Fruit fly (Drosophila melanogaster): ENCODE results near the gene CG11755.

Gene CG11755

dm6 chr3R:8650741-8651140, 26.0 kb upstream of the CG11755 start, which contains the start of the genes Mkk4 and SLIRP2 (continued):
- TF ChIP-seq Ravus (GFP tag; IDR thresholded peaks at IDR 0.05) (peak; percentile 97), usp (GFP tag; optimal IDR thresholded peaks at IDR 0.05) (no peak), fd64A (GFP tag; optimal IDR thresholded peaks at IDR 0.05) (peak; percentile 92), z (GFP tag; IDR thresholded peaks at IDR 0.05) (peak; percentile 78; the same call in 2 of the 3 replicates), CG6813 (GFP tag; optimal IDR thresholded peaks at IDR 0.05) (peak; percentile 98), Vsx1 (GFP tag; optimal IDR thresholded peaks at IDR 0.05) (peak; percentile 95), zfh1 (GFP tag; IDR thresholded peaks at IDR 0.05) (peak; percentile 99), wdn (GFP tag; IDR thresholded peaks at IDR 0.05) (peak; percentile 98), Optix (GFP tag; IDR thresholded peaks at IDR 0.05) (peak; percentile 99), Elba2 (GFP tag; optimal IDR thresholded peaks at IDR 0.05) (peak; percentile 95), Atf3 (GFP tag; optimal IDR thresholded peaks at IDR 0.05) (peak; percentile 99), Dp (GFP tag; optimal IDR thresholded peaks at IDR 0.05) (peak; percentile 48), abd-A (tag; optimal IDR thresholded peaks at IDR 0.05) (no peak), CG17612 (GFP tag; IDR thresholded peaks at IDR 0.05) (peak; percentile 98), insv (GFP tag; optimal IDR thresholded peaks at IDR 0.05) (peak; percentile 29 to 81), kay (GFP tag; optimal IDR thresholded peaks at IDR 0.05) (peak; percentile 98), wek (GFP tag; optimal IDR thresholded peaks at IDR 0.05) (peak; percentile 91), CG11504 (tag; optimal IDR thresholded peaks at IDR 0.05) (peak; percentile 98), Scr (GFP tag; IDR thresholded peaks at IDR 0.05; ENCODE audit: partially characterized antibody) (peak; percentile 87), Myb (GFP tag; optimal IDR thresholded peaks at IDR 0.05) (peak; percentile 93), CG6175 (GFP tag; IDR thresholded peaks at IDR 0.05) (peak; percentile 98), crc (GFP tag; optimal IDR thresholded peaks at IDR 0.05) (peak; percentile 95), bsh (GFP tag; optimal IDR thresholded peaks at IDR 0.05) (peak; percentile 95 to 99), CG42726 (GFP tag; IDR thresholded peaks at IDR 0.05; ENCODE audit: partially characterized antibody) (peak; percentile 85), jing (GFP tag; optimal IDR thresholded peaks at IDR 0.05) (peak; percentile 98), nmo (GFP tag; optimal IDR thresholded peaks at IDR 0.05) (peak; percentile 100), CG13624 (GFP tag; optimal IDR thresholded peaks at IDR 0.05) (peak; percentile 99), cg (GFP tag; optimal IDR thresholded peaks at IDR 0.05) (no peak), CG2199 (GFP tag; IDR thresholded peaks at IDR 0.05) (peak; percentile 99), Mad (GFP tag; optimal IDR thresholded peaks at IDR 0.05) (peak; percentile 99), Nf-YB (GFP tag; optimal IDR thresholded peaks at IDR 0.05) (peak; percentile 88), slbo (GFP tag; IDR thresholded peaks at IDR 0.05) (peak; percentile 99), CG33557 (GFP tag; optimal IDR thresholded peaks at IDR 0.05) (peak; percentile 99), wor (GFP tag; IDR thresholded peaks at IDR 0.05) (peak; percentile 98), cad (GFP tag; optimal IDR thresholded peaks at IDR 0.05) (no peak), CG14050 (GFP tag; IDR thresholded peaks at IDR 0.05) (peak; percentile 99), CG9727 (GFP tag; optimal IDR thresholded peaks at IDR 0.05) (peak; percentile 99), CG11695 (GFP tag; IDR thresholded peaks at IDR 0.05) (peak; percentile 99), CG17385 (GFP tag; optimal IDR thresholded peaks at IDR 0.05) (peak; percentile 98), CG5953 (GFP tag; IDR thresholded peaks at IDR 0.05) (peak; percentile 98), CG12391 (tag; optimal IDR thresholded peaks at IDR 0.05) (peak; percentile 100), CG15514 (GFP tag; optimal IDR thresholded peaks at IDR 0.05) (peak; percentile 95), CG3726 (GFP tag; IDR thresholded peaks at IDR 0.05) (peak; percentile 98), CG10654 (GFP tag; optimal IDR thresholded peaks at IDR 0.05) (peak; percentile 99), CG4404 (GFP tag; IDR thresholded peaks at IDR 0.05) (peak; percentile 99), psq (GFP tag; optimal IDR thresholded peaks at IDR 0.05) (peak; percentile 96), nom (GFP tag; optimal IDR thresholded peaks at IDR 0.05) (peak; percentile 96), CG1024 (GFP tag; IDR thresholded peaks at IDR 0.05) (peak; percentile 96), CG11093 (GFP tag; IDR thresholded peaks at IDR 0.05) (peak; percentile 98), dimm (GFP tag; IDR thresholded peaks at IDR 0.05) (peak; percentile 97), exex (tag; optimal IDR thresholded peaks at IDR 0.05) (peak; percentile 92)

All from whole organism, embryonic.